Fruit fly (Drosophila melanogaster): Measurements from ENCODE around the gene CG9114.

Gene CG9114

DNA sequence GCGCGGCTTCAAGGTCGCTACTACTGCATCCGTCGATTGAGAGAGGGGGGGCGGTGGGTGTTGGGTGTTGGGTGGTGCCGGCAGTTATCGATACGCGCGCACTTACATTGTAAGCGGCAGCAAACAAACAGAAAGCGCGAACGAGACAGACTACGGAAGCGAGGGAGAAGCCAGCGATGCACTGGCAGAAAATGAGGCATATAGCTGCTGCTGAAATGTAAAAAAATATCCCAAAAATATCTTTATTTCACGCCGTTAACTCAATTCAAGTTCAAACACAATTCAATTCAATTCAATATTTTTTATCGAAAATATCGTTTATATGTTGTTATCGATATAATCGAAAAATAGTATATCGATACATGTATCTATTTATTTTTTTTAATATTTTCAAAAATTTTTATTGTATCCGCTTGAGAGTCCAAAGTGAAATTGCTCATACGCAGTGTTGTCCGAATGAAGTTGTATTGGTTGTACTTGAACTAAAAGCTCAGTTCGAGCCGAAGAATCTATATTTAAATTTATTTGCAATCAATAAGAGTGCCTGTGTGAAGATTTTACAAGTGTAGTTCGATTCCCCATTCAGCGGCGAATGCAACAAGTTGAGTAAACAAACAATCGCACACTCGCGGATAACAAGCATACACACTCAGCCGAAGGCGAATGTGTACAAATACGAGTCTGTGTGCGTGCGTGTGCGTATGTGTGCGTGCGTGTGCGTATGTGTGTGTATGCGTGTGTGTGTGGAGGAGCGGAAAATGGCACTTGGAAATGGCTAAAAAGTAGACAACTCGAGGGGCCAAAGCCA is 20.7 kb downstream of the CG9114 start:
- TF ChIP-seq insv (optimal IDR thresholded peaks at IDR 0.05) (no peak), psq (optimal IDR thresholded peaks at IDR 0.05) (no peak), h (optimal IDR thresholded peaks at IDR 0.05) (no peak), ttk (optimal IDR thresholded peaks at IDR 0.05) (no peak), Sin3A (optimal IDR thresholded peaks at IDR 0.05) (no peak), Myc (optimal IDR thresholded peaks at IDR 0.05) (no peak)

DNA sequence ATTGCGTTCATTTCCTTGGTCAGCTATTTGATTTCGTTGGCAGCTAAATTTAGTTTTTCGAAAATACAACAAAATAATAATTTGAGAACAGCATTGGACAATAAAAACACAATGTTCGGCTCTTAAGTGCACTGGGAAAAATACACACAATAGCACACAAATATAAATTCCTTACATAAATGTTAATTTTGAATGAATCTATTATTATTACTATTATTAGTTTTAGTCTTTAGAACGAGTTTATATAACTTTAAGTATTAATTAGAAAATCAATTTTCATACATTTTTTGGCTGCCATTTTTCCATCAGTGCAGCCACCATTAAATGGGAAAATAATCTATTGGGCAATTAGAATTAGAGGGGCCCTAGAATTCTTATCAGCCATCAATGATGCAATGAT is 23.0 kb downstream of the CG9114 start:
- TF ChIP-seq psq (optimal IDR thresholded peaks at IDR 0.05) (no peak), h (optimal IDR thresholded peaks at IDR 0.05) (no peak), insv (optimal IDR thresholded peaks at IDR 0.05) (no peak), Sin3A (optimal IDR thresholded peaks at IDR 0.05) (no peak), Myc (optimal IDR thresholded peaks at IDR 0.05) (no peak), ttk (optimal IDR thresholded peaks at IDR 0.05) (no peak)

- no peak for TF ChIP-seq Sin3A (optimal IDR thresholded peaks at IDR 0.05)
Measured at dm6 chrX:15308456-15308954, 24.4 kb downstream of the CG9114 start.

DNA sequence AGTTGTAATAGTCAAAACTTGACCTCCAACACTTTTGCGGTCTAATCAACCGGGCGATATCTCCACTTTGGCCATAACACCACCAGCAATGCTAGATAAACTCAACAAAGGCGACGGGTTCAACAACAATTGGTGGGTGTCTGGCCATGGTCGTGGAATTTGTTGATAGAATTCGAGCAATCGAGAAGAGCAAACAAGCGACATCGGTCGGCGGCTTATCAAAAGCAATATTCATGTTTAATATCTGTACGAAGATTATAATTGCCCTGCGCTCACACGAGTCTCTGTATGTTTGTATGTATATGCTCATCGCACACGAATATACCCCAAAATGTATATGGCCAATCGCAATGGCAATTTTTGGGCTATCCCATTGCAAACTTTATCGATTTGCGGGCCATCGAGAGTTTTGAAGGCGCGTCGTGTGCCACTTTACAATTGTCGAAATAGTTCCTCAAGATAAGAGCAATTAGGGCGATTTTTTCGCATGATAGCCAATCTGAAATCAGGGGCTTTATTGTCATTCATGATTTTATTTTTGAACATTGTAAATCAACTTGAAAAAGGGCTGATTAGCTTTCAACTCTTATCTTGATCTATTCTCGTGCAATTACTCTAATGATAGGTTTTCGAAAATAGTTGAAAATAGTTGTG is 25.3 kb downstream of the CG9114 start:
- TF ChIP-seq Myc (optimal IDR thresholded peaks at IDR 0.05) (no peak), psq (optimal IDR thresholded peaks at IDR 0.05) (no peak), ttk (optimal IDR thresholded peaks at IDR 0.05) (no peak), h (optimal IDR thresholded peaks at IDR 0.05) (no peak), insv (optimal IDR thresholded peaks at IDR 0.05) (no peak), Sin3A (optimal IDR thresholded peaks at IDR 0.05) (no peak)

DNA sequence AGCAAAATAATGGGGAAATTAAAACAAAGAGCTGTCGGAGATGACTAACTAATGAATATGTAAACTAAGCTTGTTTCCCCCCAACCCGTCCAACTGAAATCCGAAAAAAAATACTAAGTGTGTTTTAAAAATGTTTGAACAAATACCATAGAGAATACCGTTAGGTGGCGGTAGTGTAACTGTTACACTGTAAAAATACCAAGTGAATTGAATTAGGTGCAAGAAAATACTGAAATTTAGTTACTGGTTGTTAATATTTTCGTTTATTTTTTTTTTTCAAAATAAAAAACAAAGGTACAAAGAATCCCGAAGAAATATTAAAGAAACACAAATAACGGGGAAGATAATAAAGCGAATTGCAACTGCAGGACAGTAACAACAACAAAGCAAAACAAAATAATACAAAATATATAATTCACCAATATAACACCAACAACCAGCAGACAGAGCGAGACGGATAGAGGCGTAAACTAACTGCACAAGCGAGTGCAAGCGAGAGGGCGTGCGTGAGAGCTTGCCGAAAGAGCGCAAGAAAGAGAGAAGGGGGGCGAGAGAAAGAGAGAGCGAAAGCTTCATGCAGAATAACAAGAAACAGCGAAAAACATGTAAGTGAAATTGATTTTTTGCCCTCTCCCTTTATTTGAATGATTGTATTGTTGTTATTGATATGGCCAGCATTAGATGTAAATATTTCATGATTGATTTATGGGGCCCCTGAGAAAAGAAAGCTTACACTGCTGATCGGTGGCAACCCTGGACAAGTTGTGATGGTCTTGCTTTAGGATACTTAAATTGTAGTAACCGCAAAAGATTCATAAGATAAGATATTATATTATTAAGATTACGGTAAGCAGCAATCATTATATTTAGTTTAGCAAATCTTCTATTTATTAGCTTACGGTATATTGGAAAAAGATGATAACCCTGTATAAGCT is 26.7 kb downstream of the CG9114 start:
- no peak for TF ChIP-seq Sin3A (optimal IDR thresholded peaks at IDR 0.05)
- no peak for TF ChIP-seq psq (optimal IDR thresholded peaks at IDR 0.05)
- TF ChIP-seq h (optimal IDR thresholded peaks at IDR 0.05), result no peak
- no peak for TF ChIP-seq insv (optimal IDR thresholded peaks at IDR 0.05)
- no peak for TF ChIP-seq ttk (optimal IDR thresholded peaks at IDR 0.05)
- no peak for TF ChIP-seq Myc (optimal IDR thresholded peaks at IDR 0.05)

dm6 chrX:15304211-15304610 is 28.7 kb downstream of the CG9114 start:
- no peak for TF ChIP-seq Sin3A (optimal IDR thresholded peaks at IDR 0.05)
- no peak for TF ChIP-seq h (optimal IDR thresholded peaks at IDR 0.05)
- TF ChIP-seq ttk (optimal IDR thresholded peaks at IDR 0.05), result no peak
- no peak for TF ChIP-seq Myc (optimal IDR thresholded peaks at IDR 0.05)
- TF ChIP-seq psq (optimal IDR thresholded peaks at IDR 0.05), result no peak
- no peak for TF ChIP-seq insv (optimal IDR thresholded peaks at IDR 0.05)

DNA sequence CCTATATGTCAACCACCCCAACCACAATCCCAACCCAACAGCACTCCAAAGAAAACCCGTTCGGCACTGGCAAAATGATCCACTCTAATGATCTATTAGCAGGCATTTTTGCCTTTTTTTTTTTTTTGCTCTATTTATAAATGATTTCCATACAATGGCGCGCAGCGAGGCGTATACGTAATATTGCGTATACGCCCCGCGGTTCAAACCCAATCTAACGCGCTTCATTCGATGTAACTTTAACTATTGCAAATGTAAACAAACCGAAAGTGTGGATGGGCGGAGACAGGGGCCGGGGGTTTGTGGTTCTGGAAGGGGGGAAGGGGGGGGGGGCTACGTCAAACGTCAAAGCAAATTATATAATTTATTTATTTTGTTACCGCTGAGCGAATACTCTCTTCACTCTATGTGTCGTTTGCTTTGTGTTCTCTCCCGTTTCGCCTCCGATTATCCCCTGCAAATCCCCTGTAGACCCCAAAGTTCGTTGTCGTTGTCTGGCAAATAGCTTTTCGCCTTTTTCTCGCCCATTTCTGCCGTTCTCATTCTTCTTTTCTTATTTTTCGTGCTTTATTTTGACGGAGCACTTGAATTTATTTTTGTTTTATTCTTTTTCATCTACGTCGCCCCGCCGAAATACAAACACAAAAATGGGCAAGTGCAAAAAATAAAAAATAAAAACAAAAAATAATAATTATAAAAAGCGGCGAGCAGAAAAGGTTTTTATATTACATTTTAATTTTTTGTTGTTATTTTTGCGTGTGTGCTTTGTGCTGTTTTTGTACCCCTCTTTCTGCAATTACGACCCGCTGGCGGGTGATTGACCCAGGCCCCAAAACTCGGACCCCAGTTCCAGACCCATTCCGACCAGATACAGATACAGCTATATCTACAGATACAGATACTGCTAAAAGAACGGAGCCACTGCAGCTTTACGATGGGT is 29.5 kb downstream of the CG9114 start:
- TF ChIP-seq h (optimal IDR thresholded peaks at IDR 0.05), result no peak
- no peak for TF ChIP-seq Myc (optimal IDR thresholded peaks at IDR 0.05)
- TF ChIP-seq psq (optimal IDR thresholded peaks at IDR 0.05), result no peak
- no peak for TF ChIP-seq insv (optimal IDR thresholded peaks at IDR 0.05)
- TF ChIP-seq Sin3A (optimal IDR thresholded peaks at IDR 0.05), result no peak
- no peak for TF ChIP-seq ttk (optimal IDR thresholded peaks at IDR 0.05)

dm6 chrX:15301175-15301574 is 31.8 kb downstream of the CG9114 start:
- TF ChIP-seq ttk (optimal IDR thresholded peaks at IDR 0.05), result no peak
- TF ChIP-seq Sin3A (optimal IDR thresholded peaks at IDR 0.05), result no peak
- TF ChIP-seq psq (optimal IDR thresholded peaks at IDR 0.05), result no peak
- no peak for TF ChIP-seq h (optimal IDR thresholded peaks at IDR 0.05)
- no peak for TF ChIP-seq Myc (optimal IDR thresholded peaks at IDR 0.05)
- TF ChIP-seq insv (optimal IDR thresholded peaks at IDR 0.05), result no peak

DNA sequence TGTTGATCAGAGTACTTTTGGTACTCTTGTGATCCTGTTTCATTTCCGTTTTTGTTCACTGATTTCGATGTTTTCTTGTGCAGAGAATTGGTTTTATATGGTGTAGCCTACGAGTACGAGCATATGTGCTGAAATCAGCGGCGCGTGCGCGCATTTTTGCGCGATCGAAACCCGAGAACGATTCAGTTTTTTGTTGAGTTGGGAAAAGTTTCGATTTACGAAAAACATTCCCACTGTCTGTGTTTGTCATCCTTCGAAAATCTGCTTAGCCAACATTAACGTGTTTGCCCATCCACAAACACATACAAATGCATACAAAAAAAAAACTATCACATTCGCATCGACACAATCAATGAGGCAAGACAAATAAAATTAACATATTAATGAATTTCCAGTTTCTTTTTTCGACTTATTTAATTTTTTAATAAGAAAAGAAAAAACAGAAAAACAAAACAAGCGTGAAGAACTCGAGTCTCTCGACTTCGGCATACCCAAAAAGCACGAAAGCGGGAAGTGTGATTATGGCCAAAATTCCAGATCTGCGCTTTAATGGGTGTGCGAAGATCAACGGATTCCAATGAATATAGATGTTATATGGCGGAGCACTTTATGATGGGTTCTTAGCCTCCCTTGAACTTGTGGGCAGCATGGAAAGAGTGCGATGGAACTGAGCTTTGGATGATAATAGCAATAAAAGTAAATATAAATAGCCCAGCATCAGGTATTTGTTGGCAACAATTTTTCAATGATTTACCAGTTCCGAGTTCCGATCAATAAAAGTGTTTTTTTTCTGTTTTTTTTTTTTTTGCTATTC is 32.8 kb downstream of the CG9114 start:
- TF ChIP-seq Myc (optimal IDR thresholded peaks at IDR 0.05) (no peak), ttk (optimal IDR thresholded peaks at IDR 0.05) (peak; percentile 83)

DNA sequence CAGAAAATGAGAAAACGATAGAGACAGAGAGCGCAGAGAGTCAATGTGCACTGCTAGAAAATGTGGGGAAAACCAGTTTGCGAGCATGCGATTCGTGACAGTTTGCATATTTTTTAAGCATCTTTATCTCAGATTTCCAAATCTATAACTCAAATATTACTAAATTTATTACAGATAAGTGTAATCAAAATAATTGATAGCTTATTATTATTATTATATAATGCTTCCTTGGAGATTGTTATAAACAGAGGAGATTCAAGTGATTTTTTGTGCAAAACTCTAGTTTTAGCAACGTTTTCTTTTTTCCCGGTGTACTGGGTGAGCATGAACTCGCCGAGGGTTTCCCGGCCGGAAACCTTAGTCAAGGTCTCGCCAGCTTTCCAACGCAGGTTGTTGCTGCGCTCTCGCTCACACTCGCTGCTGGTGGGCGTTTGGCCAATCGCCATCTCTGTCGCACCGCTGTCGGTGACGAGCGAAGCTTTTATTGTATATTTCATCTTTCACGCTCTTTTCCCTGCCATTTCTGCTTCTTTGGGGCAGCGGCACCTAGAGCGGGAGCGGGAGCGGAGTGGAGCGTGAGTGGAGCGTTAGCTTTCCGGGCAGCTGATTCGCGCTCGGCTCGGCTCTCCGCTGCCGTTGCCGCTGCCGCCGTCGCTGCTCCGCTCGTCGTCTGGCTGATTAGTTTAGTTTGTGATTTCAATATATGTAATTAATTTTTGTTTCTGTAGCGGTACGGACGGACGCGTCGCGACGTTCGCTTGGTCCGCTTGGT is 34.5 kb downstream of the CG9114 start:
- no peak for TF ChIP-seq Sin3A (optimal IDR thresholded peaks at IDR 0.05)
- TF ChIP-seq psq (optimal IDR thresholded peaks at IDR 0.05), result no peak
- TF ChIP-seq insv (optimal IDR thresholded peaks at IDR 0.05), result no peak
- no peak for TF ChIP-seq Myc (optimal IDR thresholded peaks at IDR 0.05)
- no peak for TF ChIP-seq ttk (optimal IDR thresholded peaks at IDR 0.05)
- TF ChIP-seq h (optimal IDR thresholded peaks at IDR 0.05), result no peak

Data from Kc167 (cell line).